Fruit fly (Drosophila melanogaster) whole organism, embryonic: Measurements from ENCODE around the gene CG5160.

Experiments
- Aef1 ChIP-seq: fragments of 200-800 bp; sonication (Bioruptor generic); IDR thresholded peaks from 3 replicates; pipeline ENCODE4 v1.3.6; 2022; ENCODE audit warnings: missing biosample characterization, missing genetic modification characterization
- Atf-2 ChIP-seq: fragments of 200-800 bp; sonication (Bioruptor generic); optimal IDR thresholded peaks from 2 replicates; lab custom pipeline; 2016; ENCODE audit warnings: missing biosample characterization, missing genetic modification characterization
- CG10209 ChIP-seq: fragments of 200-800 bp; sonication (Bioruptor generic); optimal IDR thresholded peaks from 3 replicates; lab custom pipeline; 2017; ENCODE audit warnings: missing biosample characterization, mild to moderate bottlenecking, missing genetic modification characterization, missing genetic modification reagents
- CG10979 ChIP-seq: fragments of 200-800 bp; sonication (Bioruptor generic); optimal IDR thresholded peaks from 2 replicates; lab custom pipeline; 2018; ENCODE audit warnings: missing biosample characterization, mild to moderate bottlenecking, missing genetic modification characterization, moderate library complexity
- CG11695 ChIP-seq: fragments of 200-800 bp; sonication (Bioruptor generic); IDR thresholded peaks from 3 replicates; pipeline ENCODE4 v1.3.6; 2022; ENCODE audit warnings: missing biosample characterization, missing genetic modification characterization
- CG12236 ChIP-seq: fragments of 200-800 bp; sonication (Bioruptor generic); optimal IDR thresholded peaks from 2 replicates; lab custom pipeline; 2016; ENCODE audit warnings: missing biosample characterization, missing genetic modification characterization
- CG14014 ChIP-seq: fragments of 200-800 bp; sonication (Bioruptor generic); IDR thresholded peaks from 2 replicates; pipeline ENCODE4 v1.3.6; 2022; ENCODE audit warnings: missing biosample characterization, missing genetic modification characterization
- CG15601 ChIP-seq: fragments of 200-800 bp; sonication (Bioruptor generic); optimal IDR thresholded peaks from 3 replicates; lab custom pipeline; 2019; ENCODE audit warnings: missing biosample characterization, mild to moderate bottlenecking, missing genetic modification characterization, moderate library complexity
- CG1602 ChIP-seq: fragments of 200-800 bp; sonication (Bioruptor generic); optimal IDR thresholded peaks from 3 replicates; lab custom pipeline; 2016; ENCODE audit warnings: missing biosample characterization, missing genetic modification characterization
- CG17328 ChIP-seq: fragments of 200-800 bp; sonication (Bioruptor generic); IDR thresholded peaks from 2 replicates; pipeline ENCODE4 v1.3.6; 2022; ENCODE audit warnings: missing biosample characterization, missing genetic modification characterization
- CG17361 ChIP-seq: fragments of 200-800 bp; sonication (Bioruptor generic); IDR thresholded peaks from 3 replicates; pipeline ENCODE4 v1.3.6; 2022; ENCODE audit warnings: missing biosample characterization, missing genetic modification characterization
- CG18011 ChIP-seq: fragments of 200-800 bp; sonication (Bioruptor generic); optimal IDR thresholded peaks from 2 replicates; lab custom pipeline; 2017; ENCODE audit warnings: missing biosample characterization, missing genetic modification characterization, mild to moderate bottlenecking, moderate library complexity, missing genotype
- CG31224 ChIP-seq: fragments of 200-800 bp; sonication (Bioruptor generic); IDR thresholded peaks from 2 replicates; pipeline ENCODE4 v1.3.6; 2022; ENCODE audit warnings: missing biosample characterization, missing genetic modification characterization
- CG34376 ChIP-seq: fragments of 200-800 bp; sonication (Bioruptor generic); optimal IDR thresholded peaks from 2 replicates; lab custom pipeline; 2018; ENCODE audit warnings: missing biosample characterization, mild to moderate bottlenecking, missing genetic modification characterization
- CG43689 ChIP-seq: fragments of 200-800 bp; sonication (Bioruptor generic); IDR thresholded peaks from 2 replicates; pipeline ENCODE4 v1.3.6; 2022; ENCODE audit warnings: missing biosample characterization, missing genetic modification characterization
- CG8290 ChIP-seq, 3 experiments: fragments of 200-800 bp; sonication (Bioruptor generic); optimal IDR thresholded peaks; 2 replicates each; lab custom pipeline; 2016 to 2019; ENCODE audit warnings: missing biosample characterization in 3 of 3, missing genetic modification characterization in 3 of 3, mild to moderate bottlenecking in 2 of 3, moderate library complexity in 1 of 3
- CG8765 ChIP-seq: fragments of 200-800 bp; sonication (Bioruptor generic); IDR thresholded peaks from 2 replicates; pipeline ENCODE4 v1.3.6; 2022; ENCODE audit warnings: missing biosample characterization, missing genetic modification characterization
- D19B ChIP-seq: fragments of 200-800 bp; sonication (Bioruptor generic); optimal IDR thresholded peaks from 2 replicates; lab custom pipeline; 2017; ENCODE audit warnings: missing biosample characterization, mild to moderate bottlenecking, missing genetic modification characterization
- Dfd ChIP-seq, 2 experiments: fragments of >200 bp; optimal IDR thresholded peaks; 2 replicates each; lab custom pipeline; 2017; ENCODE audit warnings: missing biosample characterization in 2 of 2, missing genetic modification characterization in 2 of 2
- Gsc ChIP-seq: fragments of 200-800 bp; sonication (Bioruptor generic); IDR thresholded peaks from 2 replicates; pipeline ENCODE4 v1.3.6; 2022; ENCODE audit warnings: missing biosample characterization, missing genetic modification characterization
- Hr39 ChIP-seq: fragments of >200 bp; optimal IDR thresholded peaks from 2 replicates; lab custom pipeline; 2017
- Hr51 ChIP-seq, 2 experiments: fragments of 200-800 bp; sonication (Bioruptor generic); optimal IDR thresholded peaks; 2 replicates in 1 of 2; 3 replicates in 1 of 2; lab custom pipeline; 2016 to 2018; ENCODE audit warnings: missing biosample characterization in 2 of 2, missing genetic modification characterization in 2 of 2, mild to moderate bottlenecking in 1 of 2, moderate library complexity in 1 of 2
- Jarid2 ChIP-seq: fragments of 200-800 bp; sonication (Bioruptor generic); optimal IDR thresholded peaks from 3 replicates; lab custom pipeline; 2017; ENCODE audit warnings: mild to moderate bottlenecking, missing biosample characterization, missing genetic modification reagents, missing genetic modification characterization
- Lim3 ChIP-seq: fragments of 200-800 bp; sonication (Bioruptor generic); IDR thresholded peaks from 2 replicates; pipeline ENCODE4 v1.3.6; 2022; ENCODE audit warnings: missing biosample characterization, missing genetic modification characterization
- MBD-R2 ChIP-seq: fragments of 200-800 bp; sonication (Bioruptor generic); IDR thresholded peaks from 2 replicates; pipeline ENCODE4 v1.3.6; 2022; ENCODE audit warnings: missing biosample characterization, missing genetic modification characterization
- Meics ChIP-seq: fragments of 200-800 bp; sonication (Bioruptor generic); optimal IDR thresholded peaks from 2 replicates; lab custom pipeline; 2017; ENCODE audit warnings: missing biosample characterization, mild to moderate bottlenecking, missing genetic modification characterization
- Myb ChIP-seq: fragments of 200-800 bp; sonication (Bioruptor generic); optimal IDR thresholded peaks from 2 replicates; lab custom pipeline; 2016; ENCODE audit warnings: missing biosample characterization, missing genetic modification characterization
- Nf-YA ChIP-seq: fragments of 200-800 bp; sonication (Bioruptor generic); IDR thresholded peaks from 2 replicates; pipeline ENCODE4 v1.3.6; 2022; ENCODE audit warnings: missing biosample characterization, missing genetic modification characterization
- Nf-YB ChIP-seq: fragments of 200-800 bp; sonication (Bioruptor generic); optimal IDR thresholded peaks from 3 replicates; lab custom pipeline; 2019; ENCODE audit warnings: missing biosample characterization, mild to moderate bottlenecking, missing genetic modification characterization, moderate library complexity
- Oli ChIP-seq: fragments of 200-800 bp; sonication (Bioruptor generic); optimal IDR thresholded peaks from 2 replicates; lab custom pipeline; 2018; ENCODE audit warnings: missing biosample characterization, mild to moderate bottlenecking, missing genetic modification characterization, moderate library complexity
- Sry-δ ChIP-seq: fragments of 200-800 bp; sonication (Bioruptor generic); optimal IDR thresholded peaks from 2 replicates; lab custom pipeline; 2016; ENCODE audit warnings: missing biosample characterization, missing genetic modification characterization
- ab ChIP-seq: fragments of 200-800 bp; sonication (Bioruptor generic); optimal IDR thresholded peaks from 2 replicates; lab custom pipeline; 2016; ENCODE audit warnings: missing biosample characterization, missing genetic modification characterization
- az2 ChIP-seq: fragments of 200-800 bp; sonication (Bioruptor generic); optimal IDR thresholded peaks from 3 replicates; lab custom pipeline; 2016; ENCODE audit warnings: missing biosample characterization, missing genetic modification characterization
- bcd ChIP-seq: fragments of 200-800 bp; sonication (Bioruptor generic); optimal IDR thresholded peaks from 2 replicates; lab custom pipeline; 2017; ENCODE audit warnings: missing biosample characterization, mild to moderate bottlenecking, missing genetic modification characterization
- cas ChIP-seq: fragments of 200-800 bp; sonication (Bioruptor generic); IDR thresholded peaks from 2 replicates; pipeline ENCODE4 v1.3.6; 2022; ENCODE audit warnings: missing biosample characterization, missing genetic modification characterization
- chinmo ChIP-seq: fragments of 200-800 bp; sonication (Bioruptor generic); IDR thresholded peaks from 4 replicates; pipeline ENCODE4 v1.3.6; 2022; ENCODE audit warnings: missing biosample characterization, missing genetic modification characterization; ENCODE audit not compliant: partially characterized antibody
- crp ChIP-seq, 2 experiments: fragments of 200-800 bp; sonication (Bioruptor generic); optimal IDR thresholded peaks; 2 replicates in 1 of 2; 3 replicates in 1 of 2; lab custom pipeline; 2017; ENCODE audit warnings: missing biosample characterization in 2 of 2, missing genetic modification characterization in 2 of 2, mild to moderate bottlenecking in 1 of 2, moderate library complexity in 1 of 2
- cwo ChIP-seq: fragments of 200-800 bp; sonication (Bioruptor generic); optimal IDR thresholded peaks from 3 replicates; lab custom pipeline; 2017; ENCODE audit warnings: missing biosample characterization, missing genetic modification characterization, mild to moderate bottlenecking, moderate library complexity, missing genetic modification reagents
- da ChIP-seq: fragments of 200-800 bp; sonication (Bioruptor generic); optimal IDR thresholded peaks from 2 replicates; lab custom pipeline; 2016; ENCODE audit warnings: missing biosample characterization, missing genetic modification characterization
- disco-r ChIP-seq: fragments of 200-800 bp; sonication (Bioruptor generic); optimal IDR thresholded peaks from 2 replicates; lab custom pipeline; 2016; ENCODE audit warnings: missing biosample characterization, missing genetic modification characterization
- emc ChIP-seq: fragments of 200-800 bp; sonication (Bioruptor generic); optimal IDR thresholded peaks from 2 replicates; lab custom pipeline; 2016; ENCODE audit warnings: missing biosample characterization, missing genetic modification characterization
- gem ChIP-seq: fragments of 200-800 bp; sonication (Bioruptor generic); optimal IDR thresholded peaks from 2 replicates; lab custom pipeline; 2019; ENCODE audit warnings: missing biosample characterization, mild to moderate bottlenecking, missing genetic modification characterization, moderate library complexity
- org-1 ChIP-seq: fragments of 200-800 bp; sonication (Bioruptor generic); optimal IDR thresholded peaks from 2 replicates; lab custom pipeline; 2017; ENCODE audit warnings: missing biosample characterization, missing genetic modification characterization
- pnt ChIP-seq: fragments of 200-800 bp; sonication (Bioruptor generic); optimal IDR thresholded peaks from 3 replicates; lab custom pipeline; 2016; ENCODE audit warnings: missing biosample characterization, missing genetic modification characterization
- prd ChIP-seq, 3 experiments: fragments of >200 bp in 2 of 3; fragments of 200-800 bp in 1 of 3; sonication (Bioruptor generic) in 1 of 3; optimal IDR thresholded peaks in 2 of 3; IDR thresholded peaks in 1 of 3; 2 replicates in 2 of 3; 3 replicates in 1 of 3; pipeline versions ENCODE4 v1.3.6 to Lab custom; 2017 to 2022; ENCODE audit warnings: missing biosample characterization in 1 of 3, missing genetic modification characterization in 1 of 3
- pzg ChIP-seq: fragments of 200-800 bp; sonication (Bioruptor generic); optimal IDR thresholded peaks from 3 replicates; lab custom pipeline; 2018; ENCODE audit warnings: missing biosample characterization, mild to moderate bottlenecking, missing genetic modification characterization, moderate library complexity
- rib ChIP-seq: fragments of 200-800 bp; sonication (Bioruptor generic); IDR thresholded peaks from 2 replicates; pipeline ENCODE4 v1.3.6; 2022; ENCODE audit warnings: missing biosample characterization, missing genetic modification characterization
- sqz ChIP-seq: fragments of 200-800 bp; sonication (Bioruptor generic); optimal IDR thresholded peaks from 3 replicates; lab custom pipeline; 2018; ENCODE audit warnings: missing biosample characterization, mild to moderate bottlenecking, missing genetic modification characterization
- ttk ChIP-seq: fragments of 200-800 bp; sonication (Bioruptor generic); IDR thresholded peaks from 2 replicates; pipeline ENCODE4 v2.1.2; 2022; ENCODE audit warnings: missing biosample characterization, missing genetic modification characterization
- tx ChIP-seq: fragments of 200-800 bp; sonication (Bioruptor generic); optimal IDR thresholded peaks from 2 replicates; lab custom pipeline; 2016; ENCODE audit warnings: missing biosample characterization, missing genetic modification characterization

CG5160 gene

DNA sequence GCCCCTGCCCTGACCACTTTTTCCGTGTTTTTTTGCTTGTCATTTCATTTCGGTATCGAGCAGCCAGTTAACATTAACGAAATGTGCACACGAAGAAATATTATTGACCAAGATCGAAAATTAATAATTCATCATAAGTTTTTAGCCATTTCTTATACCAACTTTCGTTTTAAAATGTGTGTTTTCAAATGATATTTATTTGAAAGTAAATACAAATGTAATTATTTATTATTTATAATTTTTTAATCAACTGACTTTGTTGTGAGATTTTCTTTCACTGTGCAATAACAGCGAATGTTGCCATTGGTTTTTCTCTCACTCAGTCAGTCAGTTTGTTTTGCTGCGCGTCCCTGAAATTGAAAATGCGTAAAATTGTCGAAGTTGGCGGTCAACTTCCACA is 2.7 kb downstream of the CG5160 start (continued):
- TF ChIP-seq bcd (GFP tag; lab: Kevin White, UChicago): peak; percentile 50
- no peak for TF ChIP-seq MBD-R2
- peak; percentile 56 for TF ChIP-seq sqz (GFP tag; lab: Kevin White, UChicago)
- peak; percentile 47; the same call in 1 of the 2 replicates for TF ChIP-seq CG14014 (GFP tag; lab: Robert Waterston, UW)
- TF ChIP-seq crp (GFP tag; optimal IDR thresholded peaks at IDR 0.05; lab: Kevin White, UChicago): no peak
- TF ChIP-seq org-1: peak; percentile 38
- TF ChIP-seq prd (optimal IDR thresholded peaks at IDR 0.05; lab: Kevin White, UChicago): no peak
- peak; percentile 57; the same call in 1 of the 3 replicates for TF ChIP-seq prd (GFP tag; IDR thresholded peaks at IDR 0.05; lab: Robert Waterston, UW)
- TF ChIP-seq cas (GFP tag; lab: Robert Waterston, UW): no peak
- no peak for TF ChIP-seq Atf-2 (GFP tag; lab: Kevin White, UChicago)
- peak; percentile 60 for TF ChIP-seq cwo (GFP tag; lab: Kevin White, UChicago)
- 0 out of 2 replicates have a peak, but pooled peaks have one; percentile 36 for TF ChIP-seq CG31224 (GFP tag; lab: Robert Waterston, UW)
- peak; percentile 70 for TF ChIP-seq CG17361
- TF ChIP-seq CG43689 (GFP tag; lab: Robert Waterston, UW): 0 out of 2 replicates have a peak, but pooled peaks have one; percentile 14
- no peak for TF ChIP-seq Dfd (GFP tag; optimal IDR thresholded peaks at IDR 0.05; lab: Kevin White, UChicago)
- TF ChIP-seq tx (GFP tag; lab: Kevin White, UChicago): no peak
- TF ChIP-seq CG8290 (GFP tag; optimal IDR thresholded peaks at IDR 0.05; lab: Kevin White, UChicago): no peak
- TF ChIP-seq CG8290 (tag; optimal IDR thresholded peaks at IDR 0.05; lab: Kevin White, UChicago): no peak
- TF ChIP-seq pnt (GFP tag; lab: Kevin White, UChicago): no peak
- no peak for TF ChIP-seq pzg (GFP tag; lab: Kevin White, UChicago)
- TF ChIP-seq Nf-YA (GFP tag; lab: Robert Waterston, UW): 0 out of 2 replicates have a peak, but pooled peaks have one; percentile 35
- TF ChIP-seq CG17328: peak; percentile 31; the same call in 1 of the 2 replicates
- TF ChIP-seq Gsc: no peak
- TF ChIP-seq chinmo: no peak
- TF ChIP-seq Lim3 (GFP tag; lab: Robert Waterston, UW): no peak
- TF ChIP-seq ab (GFP tag; lab: Kevin White, UChicago): no peak
- peak; percentile 22 for TF ChIP-seq CG15601 (tag; lab: Kevin White, UChicago)
- TF ChIP-seq Nf-YB (GFP tag; lab: Kevin White, UChicago): peak; percentile 25
- TF ChIP-seq gem (tag; lab: Kevin White, UChicago): peak; percentile 84
- TF ChIP-seq CG1602 (GFP tag; lab: Kevin White, UChicago): peak; percentile 3
- no peak for TF ChIP-seq CG34376
- peak; percentile 44 for TF ChIP-seq CG10979 (tag; lab: Kevin White, UChicago)
- no peak for TF ChIP-seq emc (GFP tag; lab: Kevin White, UChicago)
- peak; percentile 49 for TF ChIP-seq az2 (GFP tag; lab: Kevin White, UChicago)
- peak; percentile 66 for TF ChIP-seq Meics (GFP tag; lab: Kevin White, UChicago)
- TF ChIP-seq Jarid2 (GFP tag; lab: Kevin White, UChicago): no peak
- peak; percentile 72 for TF ChIP-seq ttk (GFP tag; lab: Robert Waterston, UW)
- TF ChIP-seq disco-r (GFP tag; lab: Kevin White, UChicago): no peak
- no peak for TF ChIP-seq Myb (GFP tag; lab: Kevin White, UChicago)
- TF ChIP-seq rib (GFP tag; lab: Robert Waterston, UW): peak; percentile 12; the same call in 1 of the 2 replicates
- TF ChIP-seq CG10209: peak; percentile 58
- TF ChIP-seq Hr51 (GFP tag; optimal IDR thresholded peaks at IDR 0.05; lab: Kevin White, UChicago): peak in 1 of 2 experiments; percentile 90
- peak; percentile 57; the same call in 1 of the 3 replicates for TF ChIP-seq CG11695 (GFP tag; lab: Robert Waterston, UW)
- TF ChIP-seq Hr39 (lab: Kevin White, UChicago): no peak
- no peak for TF ChIP-seq Sry-δ
- TF ChIP-seq D19B: no peak
- no peak for TF ChIP-seq CG18011
- no peak for TF ChIP-seq CG12236 (GFP tag; lab: Kevin White, UChicago)
- TF ChIP-seq Aef1 (GFP tag; lab: Robert Waterston, UW): peak; percentile 52; the same call in 2 of the 3 replicates
- TF ChIP-seq CG8765: no peak
- peak; percentile 65 for TF ChIP-seq Oli (tag; lab: Kevin White, UChicago)
- no peak for TF ChIP-seq da (GFP tag; lab: Kevin White, UChicago)
